Fruit fly (Drosophila melanogaster): ENCODE measurements around the gene chinmo.
A peak's percentile ranks its signal among the peaks of the same experiment; 100 is the strongest.

Gene chinmo

dm6 chr2L:1727826-1728619, 77.0 kb downstream of the chinmo start (continued):
- TF ChIP-seq CG6813 (GFP tag; optimal IDR thresholded peaks at IDR 0.05) (peak; percentile 92), az2 (GFP tag; optimal IDR thresholded peaks at IDR 0.05) (peak; percentile 95), Bgb (GFP tag; IDR thresholded peaks at IDR 0.05; ENCODE audit: partially characterized antibody) (peak; percentile 79), tio (GFP tag; optimal IDR thresholded peaks at IDR 0.05) (peak; percentile 90), peb (GFP tag; IDR thresholded peaks at IDR 0.05) (peak; percentile 91), Dip3 (GFP tag; optimal IDR thresholded peaks at IDR 0.05) (peak; percentile 89), stwl (tag; optimal IDR thresholded peaks at IDR 0.05) (peak; percentile 33), Oaz (GFP tag; IDR thresholded peaks at IDR 0.05) (peak; percentile 96), CG9876 (GFP tag; optimal IDR thresholded peaks at IDR 0.05) (peak; percentile 25), CG13624 (GFP tag; optimal IDR thresholded peaks at IDR 0.05) (peak; percentile 79), CG31388 (GFP tag; optimal IDR thresholded peaks at IDR 0.05) (peak; percentile 83), CG8290 (GFP tag; optimal IDR thresholded peaks at IDR 0.05) (peak; percentile 57), CG8290 (tag; optimal IDR thresholded peaks at IDR 0.05) (peak; percentile 77 to 95), B-H1 (GFP tag; IDR thresholded peaks at IDR 0.05) (peak; percentile 90), ash1 (GFP tag; optimal IDR thresholded peaks at IDR 0.05) (peak; percentile 36), pb (GFP tag; optimal IDR thresholded peaks at IDR 0.05) (peak; percentile 60), ssp (GFP tag; IDR thresholded peaks at IDR 0.05) (peak; percentile 90), eyg (GFP tag; optimal IDR thresholded peaks at IDR 0.05) (peak; percentile 56), CG8359 (GFP tag; optimal IDR thresholded peaks at IDR 0.05; ENCODE audit: borderline replicate concordance) (peak; percentile 65), fd3F (GFP tag; optimal IDR thresholded peaks at IDR 0.05) (peak; percentile 98), CG1832 (GFP tag; optimal IDR thresholded peaks at IDR 0.05) (peak; percentile 7), Atf6 (GFP tag; IDR thresholded peaks at IDR 0.05) (peak; percentile 98), ERR (GFP tag; optimal IDR thresholded peaks at IDR 0.05) (peak; percentile 98), B-H2 (GFP tag; optimal IDR thresholded peaks at IDR 0.05) (peak; percentile 100), ham (GFP tag; IDR thresholded peaks at IDR 0.05) (peak; percentile 87), CG2678 (tag; optimal IDR thresholded peaks at IDR 0.05) (peak; percentile 98), Rfx (GFP tag; IDR thresholded peaks at IDR 0.05) (peak; percentile 98), Aef1 (GFP tag; IDR thresholded peaks at IDR 0.05) (peak; percentile 94), luna (GFP tag; optimal IDR thresholded peaks at IDR 0.05) (peak; percentile 38), CG17361 (GFP tag; IDR thresholded peaks at IDR 0.05) (peak; percentile 92), CG43689 (GFP tag; IDR thresholded peaks at IDR 0.05) (peak; percentile 89), ap (GFP tag; IDR thresholded peaks at IDR 0.05) (peak; percentile 93), fru (optimal IDR thresholded peaks at IDR 0.05) (no peak), CG7987 (GFP tag; optimal IDR thresholded peaks at IDR 0.05) (peak; percentile 62), CG30020 (tag; optimal IDR thresholded peaks at IDR 0.05) (peak; percentile 88), zen (tag; optimal IDR thresholded peaks at IDR 0.05) (peak; percentile 78), CG8924 (tag; optimal IDR thresholded peaks at IDR 0.05) (peak; percentile 99), kni (GFP tag; optimal IDR thresholded peaks at IDR 0.05) (peak; percentile 98), row (GFP tag; IDR thresholded peaks at IDR 0.05) (peak; percentile 99), tup (GFP tag; optimal IDR thresholded peaks at IDR 0.05) (peak; percentile 90), emc (GFP tag; optimal IDR thresholded peaks at IDR 0.05) (peak; percentile 68), jing (GFP tag; optimal IDR thresholded peaks at IDR 0.05) (peak; percentile 90), ATbp (GFP tag; optimal IDR thresholded peaks at IDR 0.05) (peak; percentile 98), Nf-YB (GFP tag; optimal IDR thresholded peaks at IDR 0.05) (peak; percentile 89), lov (optimal IDR thresholded peaks at IDR 0.05) (no peak), lov (GFP tag; IDR thresholded peaks at IDR 0.05) (peak; percentile 80), CG8089 (GFP tag; optimal IDR thresholded peaks at IDR 0.05) (peak; percentile 62), tin (GFP tag; optimal IDR thresholded peaks at IDR 0.05) (peak; percentile 97)
